Worm (Caenorhabditis elegans): Measurements from ENCODE around the gene T03F6.4.

DNA sequence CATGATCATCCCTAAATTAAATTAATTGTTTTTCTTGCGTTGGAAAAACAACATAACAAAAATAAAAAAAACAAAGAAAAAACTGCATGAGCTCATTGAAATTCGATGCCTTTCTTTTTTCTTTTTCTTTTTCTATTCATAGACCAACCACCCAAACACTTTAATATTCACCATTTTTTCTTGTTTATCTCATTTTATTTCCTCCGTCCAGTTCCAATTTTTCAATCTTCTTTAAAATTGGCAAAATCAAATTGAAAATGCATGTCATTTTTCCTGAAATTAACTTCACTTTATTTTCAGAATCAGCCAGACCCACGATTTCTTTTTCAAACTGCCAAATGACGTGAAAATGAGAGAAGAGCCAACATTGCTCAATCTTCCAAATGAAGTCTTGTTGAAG is at the start of gene T03F6.4:
- TF ChIP-seq sea-2 (GFP tag; IDR thresholded peaks at IDR 0.05) (no peak), Y53G8AR.9 (GFP tag; conservative IDR thresholded peaks at IDR 0.05) (no peak), F57C9.4 (tag; optimal IDR thresholded peaks at IDR 0.05) (no peak), dpl-1 (GFP tag; optimal IDR thresholded peaks at IDR 0.05) (no peak), lsy-27 (tag; optimal IDR thresholded peaks at IDR 0.05; ENCODE audit: borderline replicate concordance, insufficient read depth) (no peak), ama-1 (optimal IDR thresholded peaks at IDR 0.05) (no peak), ama-1 (GFP tag; optimal IDR thresholded peaks at IDR 0.05) (no peak), unc-62 (GFP tag; optimal IDR thresholded peaks at IDR 0.05) (no peak), ztf-26 (tag; optimal IDR thresholded peaks at IDR 0.05) (no peak), lin-40 (tag; optimal IDR thresholded peaks at IDR 0.05) (no peak)

Measured in whole organism, young adult.